Worm (Caenorhabditis elegans) whole organism, L2 larva: ENCODE data around the gene trx-2.
A peak's percentile ranks its signal among the peaks of the same experiment; 100 is the strongest.

Source experiments
- C34F6.9 ChIP-seq: fragments of 150-350 bp; optimal IDR thresholded peaks from 2 replicates; lab custom pipeline; 2014; ENCODE audit warnings: missing biosample characterization, missing genetic modification characterization
- Y55F3AM.14 ChIP-seq: fragments of 200-800 bp; sonication (Bioruptor generic); optimal IDR thresholded peaks from 2 replicates; lab custom pipeline; 2018; ENCODE audit warnings: mild to moderate bottlenecking, missing genetic modification characterization, missing compliant biosample characterization
- ZK546.5 ChIP-seq: sonication (generic microtip); optimal IDR thresholded peaks from 2 replicates; lab custom pipeline; 2017; ENCODE audit warnings: missing biosample characterization, missing genetic modification characterization
- alr-1 ChIP-seq: fragments of 150-350 bp; optimal IDR thresholded peaks from 2 replicates; lab custom pipeline; 2014; ENCODE audit warnings: missing biosample characterization, missing genetic modification characterization
- aly-2 ChIP-seq: fragments of 150-350 bp; optimal IDR thresholded peaks from 2 replicates; lab custom pipeline; 2014; ENCODE audit warnings: missing biosample characterization, missing genetic modification characterization
- ama-1 ChIP-seq: fragments of 150-350 bp; optimal IDR thresholded peaks from 2 replicates; lab custom pipeline; 2018; ENCODE audit warnings: inconsistent platforms
- blmp-1 ChIP-seq: sonication (generic microtip); optimal IDR thresholded peaks from 2 replicates; lab custom pipeline; 2017; ENCODE audit warnings: missing genetic modification characterization, mild to moderate bottlenecking, missing compliant biosample characterization, antibody characterized with exemption, moderate library complexity; ENCODE audit not compliant: insufficient read depth
- ceh-82 ChIP-seq: fragments of 150-350 bp; optimal IDR thresholded peaks from 2 replicates; lab custom pipeline; 2014; ENCODE audit warnings: missing biosample characterization, missing genetic modification characterization
- crh-2 ChIP-seq: sonication (generic microtip); optimal IDR thresholded peaks from 2 replicates; lab custom pipeline; 2017; ENCODE audit warnings: missing biosample characterization, missing genetic modification characterization
- dmd-4 ChIP-seq: sonication (generic microtip); optimal IDR thresholded peaks from 2 replicates; lab custom pipeline; 2017; ENCODE audit warnings: missing biosample characterization, missing genetic modification characterization
- egl-27 ChIP-seq: sonication (generic microtip); optimal IDR thresholded peaks from 3 replicates; lab custom pipeline; 2017; ENCODE audit warnings: missing biosample characterization, missing genetic modification reagents, missing genetic modification characterization
- elt-3 ChIP-seq: sonication (generic microtip); optimal IDR thresholded peaks from 2 replicates; lab custom pipeline; 2017; ENCODE audit warnings: missing biosample characterization, missing genetic modification characterization
- fos-1 ChIP-seq: fragments of 150-350 bp; optimal IDR thresholded peaks from 2 replicates; lab custom pipeline; 2014; ENCODE audit warnings: missing biosample characterization, missing genetic modification characterization
- lin-39 ChIP-seq: fragments of 150-350 bp; optimal IDR thresholded peaks from 2 replicates; lab custom pipeline; 2014; ENCODE audit warnings: missing biosample characterization, missing genetic modification reagents, missing genetic modification characterization
- mbf-1 ChIP-seq: sonication (generic microtip); optimal IDR thresholded peaks from 2 replicates; lab custom pipeline; 2017; ENCODE audit warnings: missing biosample characterization, missing genetic modification characterization
- mdl-1 ChIP-seq, 2 experiments: fragments of 150-350 bp in 1 of 2; sonication (generic microtip) in 1 of 2; optimal IDR thresholded peaks; 2 replicates each; lab custom pipeline; 2017; ENCODE audit warnings: missing biosample characterization in 2 of 2, missing genetic modification characterization in 2 of 2
- nhr-10 ChIP-seq: sonication (generic microtip); optimal IDR thresholded peaks from 2 replicates; lab custom pipeline; 2017; ENCODE audit warnings: missing biosample characterization, missing genetic modification characterization
- nhr-12 ChIP-seq: fragments of 150-350 bp; optimal IDR thresholded peaks from 2 replicates; lab custom pipeline; 2014; ENCODE audit warnings: missing biosample characterization, missing genetic modification characterization
- nhr-129 ChIP-seq: fragments of 150-350 bp; optimal IDR thresholded peaks from 2 replicates; lab custom pipeline; 2014; ENCODE audit warnings: missing biosample characterization, missing genetic modification characterization
- nhr-21 ChIP-seq: fragments of 150-350 bp; optimal IDR thresholded peaks from 2 replicates; lab custom pipeline; 2014; ENCODE audit warnings: missing biosample characterization, missing genetic modification characterization
- nhr-23 ChIP-seq: fragments of 150-350 bp; optimal IDR thresholded peaks from 2 replicates; lab custom pipeline; 2014; ENCODE audit warnings: missing biosample characterization, missing genetic modification reagents, missing genetic modification characterization
- nhr-237 ChIP-seq: fragments of 150-350 bp; optimal IDR thresholded peaks from 2 replicates; lab custom pipeline; 2014; ENCODE audit warnings: missing biosample characterization, missing genetic modification characterization
- peb-1 ChIP-seq: fragments of 150-350 bp; optimal IDR thresholded peaks from 2 replicates; lab custom pipeline; 2014; ENCODE audit warnings: missing biosample characterization, missing genetic modification characterization
- sma-3 ChIP-seq: sonication (generic microtip); optimal IDR thresholded peaks from 2 replicates; lab custom pipeline; 2016; ENCODE audit warnings: missing genetic modification reagents, missing genetic modification characterization, missing compliant biosample characterization
- sma-9 ChIP-seq, 2 experiments: fragments of 150-350 bp in 1 of 2; sonication (generic microtip) in 1 of 2; optimal IDR thresholded peaks; 2 replicates each; lab custom pipeline; 2014 to 2016; ENCODE audit warnings: missing genetic modification characterization in 2 of 2, mild to moderate bottlenecking in 1 of 2, missing biosample characterization in 1 of 2, missing compliant biosample characterization in 1 of 2, missing genetic modification reagents in 1 of 2, moderate library complexity in 1 of 2
- snpc-4 ChIP-seq: fragments of 150-350 bp; optimal IDR thresholded peaks from 2 replicates; lab custom pipeline; 2014; ENCODE audit warnings: missing biosample characterization, missing genetic modification characterization
- unc-55 ChIP-seq: fragments of 150-350 bp; sonication (generic microtip); optimal IDR thresholded peaks from 3 replicates; lab custom pipeline; 2014; ENCODE audit warnings: missing biosample characterization, missing genetic modification reagents, missing genetic modification characterization
- unc-62 ChIP-seq: fragments of 150-350 bp; optimal IDR thresholded peaks from 2 replicates; lab custom pipeline; 2014; ENCODE audit warnings: missing biosample characterization, missing genetic modification reagents, missing genetic modification characterization
- zag-1 ChIP-seq: fragments of 150-350 bp; optimal IDR thresholded peaks from 2 replicates; lab custom pipeline; 2014; ENCODE audit warnings: missing biosample characterization, missing genetic modification characterization
- ztf-1 ChIP-seq: fragments of 200-800 bp; sonication (Bioruptor generic); conservative IDR thresholded peaks from 2 replicates; pipeline ENCODE4 v1.3.6; 2022; ENCODE audit warnings: missing genetic modification characterization, missing compliant biosample characterization
- ztf-4 ChIP-seq: fragments of 150-350 bp; optimal IDR thresholded peaks from 2 replicates; lab custom pipeline; 2014; ENCODE audit warnings: missing biosample characterization, missing genetic modification characterization

The trx-2 gene

ce11 chrV:10281374-10281773 is 33.1 kb upstream of the trx-2 start, which contains the start of gene lys-2:
Gene lys-2 (minus strand): TSS chrV:10281474.
- TF ChIP-seq fos-1 (peak; percentile 92), sma-9 (GFP tag; optimal IDR thresholded peaks at IDR 0.05; lab: Kevin White, UChicago) (peak; percentile 66), sma-9 (tag; optimal IDR thresholded peaks at IDR 0.05; lab: Kevin White, UChicago) (no peak), Y55F3AM.14 (GFP tag; lab: Kevin White, UChicago) (no peak), crh-2 (tag; lab: Kevin White, UChicago) (peak; percentile 27)

- TF ChIP-seq ama-1 (lab: Kevin White, UChicago) (no peak), nhr-10 (tag; lab: Kevin White, UChicago) (no peak)
Observed at ce11 chrV:10283444-10283843, 31.0 kb upstream of the trx-2 start, which contains the start of gene lys-3. Gene lys-3 (minus strand): TSS chrV:10283544.

- TF ChIP-seq ztf-4 (tag; lab: Kevin White, UChicago) (no peak), alr-1 (tag; lab: Kevin White, UChicago) (no peak), nhr-237 (tag; lab: Kevin White, UChicago) (no peak), sma-9 (GFP tag; optimal IDR thresholded peaks at IDR 0.05; lab: Kevin White, UChicago) (no peak), sma-9 (tag; optimal IDR thresholded peaks at IDR 0.05; lab: Kevin White, UChicago) (no peak), mdl-1 (tag; optimal IDR thresholded peaks at IDR 0.05; lab: Kevin White, UChicago) (no peak), peb-1 (tag; lab: Kevin White, UChicago) (no peak), unc-55 (GFP tag; lab: Kevin White, UChicago) (no peak), nhr-21 (no peak), snpc-4 (no peak), ZK546.5 (tag; lab: Kevin White, UChicago) (no peak), lin-39 (tag; lab: Kevin White, UChicago) (no peak), C34F6.9 (tag; lab: Kevin White, UChicago) (no peak), nhr-23 (tag; lab: Kevin White, UChicago) (no peak), nhr-10 (tag; lab: Kevin White, UChicago) (no peak), unc-62 (GFP tag; lab: Kevin White, UChicago) (no peak), nhr-129 (tag; lab: Kevin White, UChicago) (no peak), ceh-82 (tag; lab: Kevin White, UChicago) (no peak), dmd-4 (tag; lab: Kevin White, UChicago) (no peak), elt-3 (tag; lab: Kevin White, UChicago) (no peak)
Observed at ce11 chrV:10285853-10286252, 28.6 kb upstream of the trx-2 start.

ce11 chrV:10287260-10287659 is 27.2 kb upstream of the trx-2 start, which contains the start of gene B0024.3:
Gene B0024.3 (plus strand): TSS chrV:10287560.
- no peak for TF ChIP-seq egl-27
- no peak for TF ChIP-seq zag-1 (tag; lab: Kevin White, UChicago)
- TF ChIP-seq ceh-82 (tag; lab: Kevin White, UChicago): no peak
- no peak for TF ChIP-seq nhr-237 (tag; lab: Kevin White, UChicago)

- TF ChIP-seq mbf-1 (tag; lab: Kevin White, UChicago): no peak
- TF ChIP-seq ama-1 (lab: Kevin White, UChicago): no peak
- TF ChIP-seq peb-1 (tag; lab: Kevin White, UChicago): no peak
- no peak for TF ChIP-seq sma-3 (GFP tag; lab: Kevin White, UChicago)
- no peak for TF ChIP-seq nhr-12
- TF ChIP-seq sma-9 (GFP tag; optimal IDR thresholded peaks at IDR 0.05; lab: Kevin White, UChicago): no peak
- TF ChIP-seq sma-9 (tag; optimal IDR thresholded peaks at IDR 0.05; lab: Kevin White, UChicago): no peak
- TF ChIP-seq mdl-1 (tag; optimal IDR thresholded peaks at IDR 0.05; lab: Kevin White, UChicago): no peak
Observed at ce11 chrV:10289743-10290142, 24.7 kb upstream of the trx-2 start, which contains the start of gene B0024.15. Gene B0024.15 (plus strand): TSS chrV:10290043.

- no peak for TF ChIP-seq peb-1 (tag; lab: Kevin White, UChicago)
- no peak for TF ChIP-seq aly-2 (tag; lab: Kevin White, UChicago)
Observed at ce11 chrV:10291848-10292247, 22.6 kb upstream of the trx-2 start.

- peak; percentile 41 for TF ChIP-seq sma-3 (GFP tag; lab: Kevin White, UChicago)
- peak; percentile 46 for TF ChIP-seq sma-9 (GFP tag; optimal IDR thresholded peaks at IDR 0.05; lab: Kevin White, UChicago)
- no peak for TF ChIP-seq sma-9 (tag; optimal IDR thresholded peaks at IDR 0.05; lab: Kevin White, UChicago)
- TF ChIP-seq ztf-4 (tag; lab: Kevin White, UChicago): no peak
- peak; percentile 78 for TF ChIP-seq fos-1
- peak; percentile 35 for TF ChIP-seq nhr-21
- no peak for TF ChIP-seq ztf-1
- TF ChIP-seq mdl-1 (tag; optimal IDR thresholded peaks at IDR 0.05; lab: Kevin White, UChicago): no peak
- TF ChIP-seq egl-27: peak; percentile 10
- TF ChIP-seq nhr-23 (tag; lab: Kevin White, UChicago): no peak
- TF ChIP-seq blmp-1 (tag; lab: Kevin White, UChicago): peak; percentile 91
- no peak for TF ChIP-seq aly-2 (tag; lab: Kevin White, UChicago)
Observed at ce11 chrV:10292819-10293357, 21.6 kb upstream of the trx-2 start, which contains the start of gene col-149. Gene col-149 (minus strand): TSS chrV:10292869.
